Worm (Caenorhabditis elegans) whole organism, young adult: ENCODE measurements around the gene cgr-1.

Experiments used
- nfya-1 ChIP-seq: sonication (generic microtip); optimal IDR thresholded peaks from 2 replicates; lab custom pipeline; 2017; ENCODE audit warnings: antibody characterized with exemption, missing compliant biosample characterization, missing genetic modification characterization, borderline replicate concordance; ENCODE audit not compliant: insufficient read depth
- rcor-1 ChIP-seq: fragments of 200-800 bp; sonication (Bioruptor generic); IDR thresholded peaks from 2 replicates; pipeline ENCODE4 v1.3.6; 2022; ENCODE audit warnings: missing genetic modification reagents, missing genetic modification characterization, missing compliant biosample characterization
- tbp1 ChIP-seq: fragments of 200-800 bp; sonication (Bioruptor generic); optimal IDR thresholded peaks from 2 replicates; lab custom pipeline; 2018; ENCODE audit warnings: mild to moderate bottlenecking, missing genetic modification characterization, missing compliant biosample characterization
- ztf-22 ChIP-seq: fragments of 200-800 bp; sonication (Bioruptor generic); optimal IDR thresholded peaks from 2 replicates; lab custom pipeline; 2018; ENCODE audit warnings: mild to moderate bottlenecking, missing genetic modification characterization, moderate library complexity, missing compliant biosample characterization

DNA sequence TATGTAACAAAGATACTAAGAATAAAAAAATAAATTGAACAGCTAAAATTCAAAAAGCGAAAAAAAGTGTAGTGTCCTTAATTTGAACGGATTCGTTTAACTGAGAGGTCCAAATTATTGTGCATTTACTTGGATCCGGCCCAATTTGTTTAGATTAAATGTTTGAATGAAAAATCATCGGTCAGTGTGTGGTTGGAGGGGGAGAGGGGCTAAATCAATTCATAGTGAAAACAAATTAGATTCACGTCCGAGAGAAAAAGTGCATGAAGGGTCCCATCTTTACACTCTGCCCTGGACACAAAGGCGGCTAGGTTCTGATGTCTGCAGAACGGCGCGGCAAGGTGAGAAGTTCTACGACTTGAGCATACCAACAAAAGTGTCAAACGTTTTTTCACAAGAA lies 18.6 kb upstream of the cgr-1 start:
- TF ChIP-seq tbp1 (GFP tag; lab: Kevin White, UChicago) (no peak), ztf-22 (no peak), rcor-1 (GFP tag; lab: Robert Waterston, UW) (no peak), nfya-1 (tag; lab: Kevin White, UChicago) (no peak)
